Worm (Caenorhabditis elegans) whole organism, L2 larva: ENCODE measurements around the gene zipt-2.2.

Experiments used
- C34F6.9 ChIP-seq: fragments of 150-350 bp; optimal IDR thresholded peaks from 2 replicates; lab custom pipeline; 2014; ENCODE audit warnings: missing biosample characterization, missing genetic modification characterization
- R02D3.7 ChIP-seq: fragments of 150-350 bp; optimal IDR thresholded peaks from 2 replicates; lab custom pipeline; 2014; ENCODE audit warnings: missing biosample characterization, missing genetic modification characterization
- Y55F3AM.14 ChIP-seq: fragments of 200-800 bp; sonication (Bioruptor generic); optimal IDR thresholded peaks from 2 replicates; lab custom pipeline; 2018; ENCODE audit warnings: mild to moderate bottlenecking, missing genetic modification characterization, missing compliant biosample characterization
- ZK546.5 ChIP-seq: sonication (generic microtip); optimal IDR thresholded peaks from 2 replicates; lab custom pipeline; 2017; ENCODE audit warnings: missing biosample characterization, missing genetic modification characterization
- alr-1 ChIP-seq: fragments of 150-350 bp; optimal IDR thresholded peaks from 2 replicates; lab custom pipeline; 2014; ENCODE audit warnings: missing biosample characterization, missing genetic modification characterization
- aly-2 ChIP-seq: fragments of 150-350 bp; optimal IDR thresholded peaks from 2 replicates; lab custom pipeline; 2014; ENCODE audit warnings: missing biosample characterization, missing genetic modification characterization
- blmp-1 ChIP-seq: sonication (generic microtip); optimal IDR thresholded peaks from 2 replicates; lab custom pipeline; 2017; ENCODE audit warnings: missing genetic modification characterization, mild to moderate bottlenecking, missing compliant biosample characterization, antibody characterized with exemption, moderate library complexity; ENCODE audit not compliant: insufficient read depth
- ceh-16 ChIP-seq: fragments of 150-350 bp; optimal IDR thresholded peaks from 2 replicates; lab custom pipeline; 2014; ENCODE audit warnings: missing biosample characterization, missing genetic modification characterization
- ceh-82 ChIP-seq: fragments of 150-350 bp; optimal IDR thresholded peaks from 2 replicates; lab custom pipeline; 2014; ENCODE audit warnings: missing biosample characterization, missing genetic modification characterization
- crh-2 ChIP-seq: sonication (generic microtip); optimal IDR thresholded peaks from 2 replicates; lab custom pipeline; 2017; ENCODE audit warnings: missing biosample characterization, missing genetic modification characterization
- dmd-4 ChIP-seq: sonication (generic microtip); optimal IDR thresholded peaks from 2 replicates; lab custom pipeline; 2017; ENCODE audit warnings: missing biosample characterization, missing genetic modification characterization
- egl-27 ChIP-seq: sonication (generic microtip); optimal IDR thresholded peaks from 3 replicates; lab custom pipeline; 2017; ENCODE audit warnings: missing biosample characterization, missing genetic modification reagents, missing genetic modification characterization
- elt-1 ChIP-seq: fragments of 150-350 bp; optimal IDR thresholded peaks from 2 replicates; lab custom pipeline; 2014; ENCODE audit warnings: missing biosample characterization, missing genetic modification characterization
- elt-3 ChIP-seq: sonication (generic microtip); optimal IDR thresholded peaks from 2 replicates; lab custom pipeline; 2017; ENCODE audit warnings: missing biosample characterization, missing genetic modification characterization
- fos-1 ChIP-seq: fragments of 150-350 bp; optimal IDR thresholded peaks from 2 replicates; lab custom pipeline; 2014; ENCODE audit warnings: missing biosample characterization, missing genetic modification characterization
- gmeb-1 ChIP-seq: fragments of 150-350 bp; optimal IDR thresholded peaks from 2 replicates; lab custom pipeline; 2014; ENCODE audit warnings: missing biosample characterization, missing genetic modification characterization
- lin-11 ChIP-seq: fragments of 150-350 bp; sonication (generic microtip); optimal IDR thresholded peaks from 2 replicates; lab custom pipeline; 2014; ENCODE audit warnings: missing biosample characterization, missing genetic modification characterization, inconsistent platforms, mixed read lengths
- lin-13 ChIP-seq: fragments of 150-350 bp; optimal IDR thresholded peaks from 2 replicates; lab custom pipeline; 2014; ENCODE audit warnings: missing biosample characterization, missing genetic modification reagents, missing genetic modification characterization
- lin-39 ChIP-seq: fragments of 150-350 bp; optimal IDR thresholded peaks from 2 replicates; lab custom pipeline; 2014; ENCODE audit warnings: missing biosample characterization, missing genetic modification reagents, missing genetic modification characterization
- lsy-2 ChIP-seq, 2 experiments: fragments of 150-350 bp in 1 of 2; sonication (generic microtip) in 1 of 2; optimal IDR thresholded peaks; 2 replicates each; lab custom pipeline; 2014 to 2017; ENCODE audit warnings: missing biosample characterization in 2 of 2, missing genetic modification characterization in 2 of 2
- mab-5 ChIP-seq: fragments of 150-350 bp; optimal IDR thresholded peaks from 2 replicates; lab custom pipeline; 2014; ENCODE audit warnings: missing biosample characterization, missing genetic modification characterization
- mbf-1 ChIP-seq: sonication (generic microtip); optimal IDR thresholded peaks from 2 replicates; lab custom pipeline; 2017; ENCODE audit warnings: missing biosample characterization, missing genetic modification characterization
- mdl-1 ChIP-seq, 2 experiments: fragments of 150-350 bp in 1 of 2; sonication (generic microtip) in 1 of 2; optimal IDR thresholded peaks; 2 replicates each; lab custom pipeline; 2017; ENCODE audit warnings: missing biosample characterization in 2 of 2, missing genetic modification characterization in 2 of 2
- nhr-11 ChIP-seq: fragments of 150-350 bp; optimal IDR thresholded peaks from 2 replicates; lab custom pipeline; 2014; ENCODE audit warnings: missing biosample characterization, missing genetic modification characterization
- nhr-12 ChIP-seq: fragments of 150-350 bp; optimal IDR thresholded peaks from 2 replicates; lab custom pipeline; 2014; ENCODE audit warnings: missing biosample characterization, missing genetic modification characterization
- nhr-129 ChIP-seq: fragments of 150-350 bp; optimal IDR thresholded peaks from 2 replicates; lab custom pipeline; 2014; ENCODE audit warnings: missing biosample characterization, missing genetic modification characterization
- nhr-21 ChIP-seq: fragments of 150-350 bp; optimal IDR thresholded peaks from 2 replicates; lab custom pipeline; 2014; ENCODE audit warnings: missing biosample characterization, missing genetic modification characterization
- nhr-25 ChIP-seq: fragments of 150-350 bp; sonication (generic microtip); optimal IDR thresholded peaks from 3 replicates; lab custom pipeline; 2014; ENCODE audit warnings: missing biosample characterization, missing genetic modification characterization
- nhr-6 ChIP-seq: fragments of 150-350 bp; optimal IDR thresholded peaks from 2 replicates; lab custom pipeline; 2014; ENCODE audit warnings: missing biosample characterization, missing genetic modification characterization
- nhr-77 ChIP-seq: fragments of 150-350 bp; optimal IDR thresholded peaks from 2 replicates; lab custom pipeline; 2014; ENCODE audit warnings: missing biosample characterization, missing genetic modification characterization
- peb-1 ChIP-seq: fragments of 150-350 bp; optimal IDR thresholded peaks from 2 replicates; lab custom pipeline; 2014; ENCODE audit warnings: missing biosample characterization, missing genetic modification characterization
- sem-4 ChIP-seq: fragments of 150-350 bp; optimal IDR thresholded peaks from 2 replicates; lab custom pipeline; 2014; ENCODE audit warnings: missing biosample characterization, missing genetic modification reagents, missing genetic modification characterization
- skn-1 ChIP-seq: sonication (generic microtip); optimal IDR thresholded peaks from 2 replicates; lab custom pipeline; 2017; ENCODE audit warnings: missing biosample characterization, missing genetic modification characterization
- sma-3 ChIP-seq: sonication (generic microtip); optimal IDR thresholded peaks from 2 replicates; lab custom pipeline; 2016; ENCODE audit warnings: missing genetic modification reagents, missing genetic modification characterization, missing compliant biosample characterization
- snpc-4 ChIP-seq: fragments of 150-350 bp; optimal IDR thresholded peaks from 2 replicates; lab custom pipeline; 2014; ENCODE audit warnings: missing biosample characterization, missing genetic modification characterization
- unc-39 ChIP-seq: fragments of 150-350 bp; optimal IDR thresholded peaks from 2 replicates; lab custom pipeline; 2014; ENCODE audit warnings: missing biosample characterization, missing genetic modification characterization
- unc-55 ChIP-seq: fragments of 150-350 bp; sonication (generic microtip); optimal IDR thresholded peaks from 3 replicates; lab custom pipeline; 2014; ENCODE audit warnings: missing biosample characterization, missing genetic modification reagents, missing genetic modification characterization
- unc-62 ChIP-seq: fragments of 150-350 bp; optimal IDR thresholded peaks from 2 replicates; lab custom pipeline; 2014; ENCODE audit warnings: missing biosample characterization, missing genetic modification reagents, missing genetic modification characterization
- zag-1 ChIP-seq: fragments of 150-350 bp; optimal IDR thresholded peaks from 2 replicates; lab custom pipeline; 2014; ENCODE audit warnings: missing biosample characterization, missing genetic modification characterization
- ztf-1 ChIP-seq: fragments of 200-800 bp; sonication (Bioruptor generic); conservative IDR thresholded peaks from 2 replicates; pipeline ENCODE4 v1.3.6; 2022; ENCODE audit warnings: missing genetic modification characterization, missing compliant biosample characterization
- ztf-11 ChIP-seq: sonication (generic microtip); optimal IDR thresholded peaks from 2 replicates; lab custom pipeline; 2017; ENCODE audit warnings: missing biosample characterization, missing genetic modification characterization

Gene zipt-2.2

DNA sequence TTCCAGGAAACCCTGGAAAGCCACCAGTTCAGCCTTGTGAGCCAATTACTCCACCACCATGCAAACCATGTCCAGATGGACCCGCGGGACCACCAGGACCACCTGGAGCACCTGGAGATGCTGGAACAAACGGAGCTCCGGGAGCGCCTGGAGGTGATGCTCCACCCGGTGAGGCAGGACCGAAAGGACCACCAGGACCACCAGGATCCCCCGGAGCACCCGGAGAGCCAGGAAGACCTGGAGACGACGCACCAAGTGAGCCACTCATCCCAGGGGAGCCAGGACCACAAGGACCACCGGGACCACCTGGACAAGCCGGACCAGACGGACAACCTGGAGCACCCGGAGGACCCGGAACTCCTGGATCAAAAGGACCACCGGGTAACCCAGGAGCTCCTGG is 29.5 kb upstream of the zipt-2.2 start:
- TF ChIP-seq blmp-1 (tag; lab: Kevin White, UChicago) (no peak), C34F6.9 (tag; lab: Kevin White, UChicago) (no peak), lin-11 (tag; lab: Kevin White, UChicago) (no peak), gmeb-1 (tag; lab: Kevin White, UChicago) (no peak), dmd-4 (tag; lab: Kevin White, UChicago) (no peak), lin-39 (tag; lab: Kevin White, UChicago) (no peak)

DNA sequence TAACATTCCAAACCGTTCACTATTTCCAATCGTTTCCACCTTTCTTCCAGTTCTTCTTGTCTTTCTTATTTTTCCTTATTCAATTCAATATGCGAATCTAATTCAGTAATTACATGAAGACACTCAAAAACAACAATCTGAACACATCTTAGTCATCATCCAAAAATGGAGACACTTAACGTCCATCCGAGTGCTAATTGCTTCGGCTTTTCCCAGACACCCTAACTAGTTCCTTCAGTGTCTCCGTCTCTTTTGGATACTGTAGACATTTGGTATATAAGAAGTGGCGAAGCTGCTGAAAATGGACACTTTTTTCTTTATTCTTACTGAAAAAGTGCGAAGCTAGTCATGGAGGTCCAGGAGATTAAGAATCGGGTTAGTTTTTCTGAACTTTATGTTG is 27.8 kb upstream of the zipt-2.2 start, which contains the start of gene col-33:
Gene col-33 (plus strand): TSS at position 301 of the 400 bp plus-strand sequence.
- no peak for TF ChIP-seq snpc-4 (tag; lab: Kevin White, UChicago)
- no peak for TF ChIP-seq ceh-82 (tag; lab: Kevin White, UChicago)
- no peak for TF ChIP-seq sem-4 (tag; lab: Kevin White, UChicago)

DNA sequence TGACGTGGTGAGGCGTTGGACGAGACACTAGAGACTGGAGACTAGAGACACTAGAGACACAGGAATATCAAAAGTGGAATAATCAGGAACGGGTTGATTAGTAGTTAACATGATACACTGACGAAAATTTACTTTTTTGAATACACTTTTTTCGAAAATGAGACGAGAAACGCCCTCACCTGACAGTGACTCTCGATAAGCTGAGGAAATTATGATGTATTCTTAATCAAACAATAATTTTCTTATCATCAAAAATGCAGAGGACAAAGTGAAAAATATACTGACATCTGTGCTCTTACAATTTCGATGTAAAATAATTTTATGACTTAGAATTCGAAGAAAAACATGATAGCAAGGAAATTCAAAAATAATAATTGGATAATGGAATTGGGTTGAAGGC is 24.3 kb upstream of the zipt-2.2 start:
- peak; percentile 78 for TF ChIP-seq fos-1 (tag; lab: Kevin White, UChicago)
- TF ChIP-seq gmeb-1 (tag; lab: Kevin White, UChicago), result no peak

DNA sequence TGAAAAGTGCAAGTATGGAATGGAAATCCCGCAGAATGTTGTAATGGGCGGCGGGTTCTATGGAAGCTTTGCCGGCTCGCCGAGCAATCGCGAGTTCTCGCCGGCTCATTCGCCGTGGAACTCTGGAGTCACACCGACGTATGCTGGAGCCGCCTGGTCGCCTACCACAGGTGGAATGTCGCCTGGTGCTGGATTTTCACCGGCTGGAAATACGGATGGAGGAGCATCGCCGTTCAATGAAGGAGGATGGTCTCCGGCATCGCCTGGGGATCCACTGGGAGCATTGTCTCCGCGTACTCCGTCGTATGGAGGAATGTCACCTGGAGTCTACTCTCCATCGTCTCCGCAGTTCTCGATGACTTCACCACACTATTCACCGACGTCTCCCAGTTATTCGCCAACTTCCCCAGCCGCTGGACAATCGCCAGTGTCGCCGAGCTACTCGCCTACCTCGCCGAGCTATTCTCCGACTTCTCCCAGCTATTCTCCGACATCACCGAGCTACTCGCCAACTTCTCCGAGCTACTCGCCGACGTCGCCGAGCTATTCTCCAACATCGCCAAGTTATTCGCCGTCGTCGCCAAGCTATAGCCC is 19.9 kb upstream of the zipt-2.2 start:
- TF ChIP-seq crh-2 (tag; lab: Kevin White, UChicago) (no peak), C34F6.9 (tag; lab: Kevin White, UChicago) (no peak), nhr-12 (tag; lab: Kevin White, UChicago) (no peak), nhr-6 (tag; lab: Kevin White, UChicago) (no peak), ZK546.5 (tag; lab: Kevin White, UChicago) (no peak), elt-1 (tag; lab: Kevin White, UChicago) (no peak), lin-13 (GFP tag; lab: Kevin White, UChicago) (no peak), mab-5 (tag; lab: Kevin White, UChicago) (no peak), lsy-2 (tag; optimal IDR thresholded peaks at IDR 0.05; lab: Kevin White, UChicago) (no peak), nhr-11 (tag; lab: Kevin White, UChicago) (no peak), skn-1 (no peak), mdl-1 (tag; optimal IDR thresholded peaks at IDR 0.05; lab: Kevin White, UChicago) (no peak), unc-39 (tag; lab: Kevin White, UChicago) (no peak), fos-1 (tag; lab: Kevin White, UChicago) (no peak)

DNA sequence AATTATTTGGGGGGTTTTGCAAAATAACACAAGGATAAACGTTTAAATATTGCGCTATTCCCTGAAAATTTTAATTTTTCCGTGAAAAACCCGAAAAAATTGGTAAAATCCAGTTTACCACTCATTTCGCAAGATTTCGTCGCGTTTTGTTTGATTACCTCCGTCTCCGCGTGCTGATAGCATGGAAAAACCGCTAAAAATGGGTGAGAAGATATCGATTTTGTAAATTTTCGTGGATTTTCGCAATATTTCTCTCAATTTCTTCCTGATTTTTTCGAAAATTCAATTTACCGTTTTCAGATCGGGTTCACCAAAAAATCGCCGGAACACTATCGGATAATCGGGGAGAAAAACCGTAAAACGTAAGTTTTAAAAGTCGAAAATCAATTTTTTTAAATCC is 12.6 kb upstream of the zipt-2.2 start, which contains the start of gene ama-1:
Gene ama-1 (plus strand): TSS at position 301 of the 400 bp plus-strand sequence.
- no peak for TF ChIP-seq Y55F3AM.14 (GFP tag; lab: Kevin White, UChicago)
- no peak for TF ChIP-seq aly-2 (tag; lab: Kevin White, UChicago)
- TF ChIP-seq ztf-11 (tag; lab: Kevin White, UChicago), result no peak
- no peak for TF ChIP-seq ZK546.5 (tag; lab: Kevin White, UChicago)
- no peak for TF ChIP-seq ceh-82 (tag; lab: Kevin White, UChicago)
- no peak for TF ChIP-seq elt-3
- TF ChIP-seq unc-55, result no peak
- TF ChIP-seq mbf-1 (tag; lab: Kevin White, UChicago), result no peak
- no peak for TF ChIP-seq dmd-4 (tag; lab: Kevin White, UChicago)
- TF ChIP-seq sem-4 (tag; lab: Kevin White, UChicago), result no peak
- TF ChIP-seq nhr-21 (tag; lab: Kevin White, UChicago), result no peak
- no peak for TF ChIP-seq R02D3.7 (tag; lab: Kevin White, UChicago)
- TF ChIP-seq, all 48 proteins: peak for 0

DNA sequence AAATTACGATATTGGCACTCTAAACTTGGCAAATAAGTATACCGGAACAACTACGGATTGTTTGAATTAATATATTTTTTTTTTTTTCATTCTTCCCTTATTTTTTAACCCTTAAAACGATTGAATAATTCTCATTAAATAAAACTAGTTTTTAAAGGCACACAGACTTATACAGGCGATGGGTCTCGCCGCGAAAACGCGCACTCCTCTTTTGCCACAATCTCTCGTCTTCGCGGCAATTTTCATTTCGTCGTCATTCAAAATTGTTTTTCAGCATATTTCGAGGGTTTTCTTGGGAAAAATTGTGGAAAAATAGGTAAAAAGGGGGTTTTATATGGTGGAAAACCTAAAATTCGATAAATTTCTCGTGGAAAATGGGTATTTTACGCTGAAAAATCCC is 12.2 kb upstream of the zipt-2.2 start:
- TF ChIP-seq lin-11 (tag; lab: Kevin White, UChicago) (peak; percentile 19), egl-27 (tag; lab: Kevin White, UChicago) (no peak), ceh-82 (tag; lab: Kevin White, UChicago) (no peak), nhr-12 (tag; lab: Kevin White, UChicago) (no peak), unc-62 (no peak), ceh-16 (no peak), zag-1 (no peak), unc-39 (tag; lab: Kevin White, UChicago) (no peak), alr-1 (no peak), ztf-1 (GFP tag; lab: Robert Waterston, UW) (no peak), crh-2 (tag; lab: Kevin White, UChicago) (peak; percentile 11), nhr-77 (no peak), mbf-1 (tag; lab: Kevin White, UChicago) (no peak), nhr-25 (tag; lab: Kevin White, UChicago) (peak; percentile 33), lin-39 (tag; lab: Kevin White, UChicago) (no peak), dmd-4 (tag; lab: Kevin White, UChicago) (no peak), nhr-129 (tag; lab: Kevin White, UChicago) (no peak), nhr-21 (tag; lab: Kevin White, UChicago) (peak; percentile 40), elt-1 (tag; lab: Kevin White, UChicago) (no peak), ztf-11 (tag; lab: Kevin White, UChicago) (no peak), lin-13 (GFP tag; lab: Kevin White, UChicago) (peak; percentile 35), ZK546.5 (tag; lab: Kevin White, UChicago) (no peak), peb-1 (no peak), sma-3 (GFP tag; lab: Kevin White, UChicago) (peak; percentile 20)
